Worm (Caenorhabditis elegans): ENCODE data around the gene pigt-1.

pigt-1 gene

ce11 chrV:10958322-10958900 is at the start of gene pigt-1:
Gene pigt-1, minus strand, starts transcription at chrV:10958821.
- TF ChIP-seq ekl-4 (GFP tag; IDR thresholded peaks at IDR 0.05) (0 out of 2 replicates have a peak, but pooled peaks have one; percentile 42), hsf-1 (GFP tag; IDR thresholded peaks at IDR 0.05) (0 out of 2 replicates have a peak, but pooled peaks have one; percentile 14), F57C9.4 (tag; optimal IDR thresholded peaks at IDR 0.05) (no peak), fkh-3 (tag; optimal IDR thresholded peaks at IDR 0.05) (peak; percentile 25), unc-130 (GFP tag; optimal IDR thresholded peaks at IDR 0.05) (peak; percentile 15), chd-7 (tag; optimal IDR thresholded peaks at IDR 0.05) (peak; percentile 23), somi-1 (GFP tag; optimal IDR thresholded peaks at IDR 0.05) (no peak), mcd-1 (GFP tag; IDR thresholded peaks at IDR 0.05) (peak; percentile 28; the same call in 1 of the 2 replicates), snpc-4 (GFP tag; optimal IDR thresholded peaks at IDR 0.05) (no peak), snpc-4 (tag; optimal IDR thresholded peaks at IDR 0.05) (peak in 1 of 4 experiments; percentile 9), hmg-1.2 (GFP tag; IDR thresholded peaks at IDR 0.05) (0 out of 2 replicates have a peak, but pooled peaks have one; percentile 10), repo-1 (tag; optimal IDR thresholded peaks at IDR 0.05) (peak; percentile 60), cebp-1 (GFP tag; IDR thresholded peaks at IDR 0.05) (no peak), cebp-1 (tag; optimal IDR thresholded peaks at IDR 0.05) (peak; percentile 30), B0336.3 (GFP tag; IDR thresholded peaks at IDR 0.05) (peak; percentile 66; the same call in 1 of the 2 replicates), athp-1 (tag; optimal IDR thresholded peaks at IDR 0.05) (peak; percentile 9), let-607 (tag; optimal IDR thresholded peaks at IDR 0.05) (peak in 1 of 2 experiments; percentile 0), sdz-38 (tag; optimal IDR thresholded peaks at IDR 0.05) (no peak), lin-54 (GFP tag; optimal IDR thresholded peaks at IDR 0.05) (peak; percentile 29), ets-4 (GFP tag; optimal IDR thresholded peaks at IDR 0.05) (peak; percentile 11), nhr-27 (tag; optimal IDR thresholded peaks at IDR 0.05) (no peak), dpff-1 (tag; optimal IDR thresholded peaks at IDR 0.05) (no peak), ama-1 (optimal IDR thresholded peaks at IDR 0.05) (peak; percentile 60), ama-1 (GFP tag; optimal IDR thresholded peaks at IDR 0.05) (no peak)

ce11 chrV:11007651-11008050 is 49.0 kb upstream of the pigt-1 start:
- TF ChIP-seq fkh-3 (tag; optimal IDR thresholded peaks at IDR 0.05) (no peak), cebp-1 (GFP tag; IDR thresholded peaks at IDR 0.05) (no peak), cebp-1 (tag; optimal IDR thresholded peaks at IDR 0.05) (peak; percentile 2), dox-1 (GFP tag; IDR thresholded peaks at IDR 0.05) (peak; percentile 30; the same call in 1 of the 2 replicates), nhr-80 (tag; optimal IDR thresholded peaks at IDR 0.05) (peak; percentile 92)

- no peak for TF ChIP-seq hmg-20 (GFP tag; IDR thresholded peaks at IDR 0.05)
- TF ChIP-seq attf-3 (GFP tag; conservative IDR thresholded peaks at IDR 0.05), result no peak
- no peak for TF ChIP-seq cebp-1 (GFP tag; IDR thresholded peaks at IDR 0.05)
- TF ChIP-seq cebp-1 (tag; optimal IDR thresholded peaks at IDR 0.05), result no peak
- TF ChIP-seq ceh-79 (tag; optimal IDR thresholded peaks at IDR 0.05), result no peak
- no peak for TF ChIP-seq cebp-2 (GFP tag; IDR thresholded peaks at IDR 0.05)
- no peak for TF ChIP-seq pbrm-1 (GFP tag; IDR thresholded peaks at IDR 0.05)
- no peak for TF ChIP-seq snpc-1.3 (tag; optimal IDR thresholded peaks at IDR 0.05; ENCODE audit: insufficient read depth)
Observed at ce11 chrV:11004094-11004493, 45.5 kb upstream of the pigt-1 start.

ce11 chrV:11002434-11002833 is 43.8 kb upstream of the pigt-1 start, which contains the start of gene F53B7.4:
Gene F53B7.4, minus strand, starts transcription at chrV:11002534.
- TF ChIP-seq F39B2.1 (GFP tag; IDR thresholded peaks at IDR 0.05), result no peak
